Worm (Caenorhabditis elegans): ENCODE results near the gene tcer-1.

tcer-1 gene

ce11 chrII:7073537-7073913, 23.7 kb upstream of the tcer-1 start, which contains the start of gene kat-1:
Gene kat-1, plus strand, starts transcription at chrII:7073814.
- no peak for TF ChIP-seq aly-2 (tag; optimal IDR thresholded peaks at IDR 0.05)
- TF ChIP-seq nhr-28 (tag; optimal IDR thresholded peaks at IDR 0.05), result no peak
- no peak for TF ChIP-seq snpc-4 (tag; optimal IDR thresholded peaks at IDR 0.05)
- no peak for TF ChIP-seq eor-1 (tag; optimal IDR thresholded peaks at IDR 0.05)
- TF ChIP-seq nhr-43 (tag; optimal IDR thresholded peaks at IDR 0.05; ENCODE audit: poor library complexity, severe bottlenecking), result no peak
- no peak for TF ChIP-seq ama-1 (optimal IDR thresholded peaks at IDR 0.05)
- no peak for TF ChIP-seq ztf-4 (tag; optimal IDR thresholded peaks at IDR 0.05)

ce11 chrII:7072590-7073536, 23.0 kb upstream of the tcer-1 start:
- no peak for TF ChIP-seq nhr-67 (tag; optimal IDR thresholded peaks at IDR 0.05)
- no peak for TF ChIP-seq mdl-1 (tag; optimal IDR thresholded peaks at IDR 0.05)
- no peak for TF ChIP-seq nhr-77 (tag; optimal IDR thresholded peaks at IDR 0.05)
- no peak for TF ChIP-seq aly-2 (tag; optimal IDR thresholded peaks at IDR 0.05)
- no peak for TF ChIP-seq ceh-9 (tag; optimal IDR thresholded peaks at IDR 0.05)
- no peak for TF ChIP-seq ceh-82 (tag; optimal IDR thresholded peaks at IDR 0.05)
- no peak for TF ChIP-seq unc-39 (tag; optimal IDR thresholded peaks at IDR 0.05)
- no peak for TF ChIP-seq tbx-2 (tag; optimal IDR thresholded peaks at IDR 0.05)
- no peak for TF ChIP-seq nhr-76 (tag; optimal IDR thresholded peaks at IDR 0.05)
- TF ChIP-seq zag-1 (tag; optimal IDR thresholded peaks at IDR 0.05), result no peak
- TF ChIP-seq nhr-23 (tag; optimal IDR thresholded peaks at IDR 0.05), result peak; percentile 59
- no peak for TF ChIP-seq nhr-237 (tag; optimal IDR thresholded peaks at IDR 0.05)
- no peak for TF ChIP-seq ceh-28 (tag; optimal IDR thresholded peaks at IDR 0.05)
- no peak for TF ChIP-seq eor-1 (tag; optimal IDR thresholded peaks at IDR 0.05)
- TF ChIP-seq nhr-25 (tag; optimal IDR thresholded peaks at IDR 0.05), result peak; percentile 39
- TF ChIP-seq egl-5 (tag; optimal IDR thresholded peaks at IDR 0.05), result peak; percentile 76
- no peak for TF ChIP-seq lin-39 (tag; optimal IDR thresholded peaks at IDR 0.05)
- no peak for TF ChIP-seq ztf-4 (tag; optimal IDR thresholded peaks at IDR 0.05)
- TF ChIP-seq nfya-1 (tag; optimal IDR thresholded peaks at IDR 0.05; ENCODE audit: insufficient read depth), result peak; percentile 62
- no peak for TF ChIP-seq ceh-16 (tag; optimal IDR thresholded peaks at IDR 0.05)
- TF ChIP-seq nhr-28 (tag; optimal IDR thresholded peaks at IDR 0.05), result no peak
- no peak for TF ChIP-seq R02D3.7 (tag; optimal IDR thresholded peaks at IDR 0.05)
- no peak for TF ChIP-seq unc-62 (GFP tag; optimal IDR thresholded peaks at IDR 0.05)
- no peak for TF ChIP-seq fkh-2 (tag; optimal IDR thresholded peaks at IDR 0.05)
- TF ChIP-seq sea-2 (GFP tag; optimal IDR thresholded peaks at IDR 0.05), result no peak
- no peak for TF ChIP-seq hmg-11 (tag; optimal IDR thresholded peaks at IDR 0.05)
- TF ChIP-seq jun-1 (tag; optimal IDR thresholded peaks at IDR 0.05), result peak; percentile 1
- peak; percentile 58 for TF ChIP-seq skn-1 (tag; optimal IDR thresholded peaks at IDR 0.05)
- TF ChIP-seq mml-1 (tag; optimal IDR thresholded peaks at IDR 0.05), result no peak
- peak; percentile 61 for TF ChIP-seq elt-2 (tag; optimal IDR thresholded peaks at IDR 0.05)
- TF ChIP-seq ZK546.5 (tag; optimal IDR thresholded peaks at IDR 0.05), result no peak
- TF ChIP-seq elt-3 (tag; optimal IDR thresholded peaks at IDR 0.05), result no peak
- no peak for TF ChIP-seq pha-4 (tag; optimal IDR thresholded peaks at IDR 0.05)
- no peak for TF ChIP-seq nhr-12 (tag; optimal IDR thresholded peaks at IDR 0.05)
- peak; percentile 86 for TF ChIP-seq nhr-11 (tag; optimal IDR thresholded peaks at IDR 0.05)
- TF ChIP-seq lin-15B (tag; optimal IDR thresholded peaks at IDR 0.05), result peak; percentile 86
- TF ChIP-seq egl-27 (tag; optimal IDR thresholded peaks at IDR 0.05), result no peak
- no peak for TF ChIP-seq elt-1 (tag; optimal IDR thresholded peaks at IDR 0.05)
- no peak for TF ChIP-seq snpc-4 (tag; optimal IDR thresholded peaks at IDR 0.05)
- TF ChIP-seq fkh-10 (GFP tag; optimal IDR thresholded peaks at IDR 0.05), result no peak
- TF ChIP-seq daf-12 (tag; optimal IDR thresholded peaks at IDR 0.05), result no peak
- TF ChIP-seq lsy-12 (tag; optimal IDR thresholded peaks at IDR 0.05), result no peak
- no peak for TF ChIP-seq nhr-43 (tag; optimal IDR thresholded peaks at IDR 0.05; ENCODE audit: poor library complexity, severe bottlenecking)
- no peak for TF ChIP-seq ztf-11 (tag; optimal IDR thresholded peaks at IDR 0.05)
- TF ChIP-seq pqm-1 (tag; optimal IDR thresholded peaks at IDR 0.05), result peak; percentile 41

Data from whole organism, L3 larva.